Worm (Caenorhabditis elegans): ENCODE data around the gene mcm-3AP.
A peak's percentile ranks its signal among the peaks of the same experiment; 100 is the strongest.

The mcm-3AP gene

ce11 chrIV:7958092-7958491 lies 9.6 kb downstream of the mcm-3AP start:
- TF ChIP-seq lsy-2 (tag; optimal IDR thresholded peaks at IDR 0.05) (no peak), nhr-11 (tag; optimal IDR thresholded peaks at IDR 0.05) (no peak), nhr-6 (tag; optimal IDR thresholded peaks at IDR 0.05) (no peak), ZK546.5 (tag; optimal IDR thresholded peaks at IDR 0.05) (no peak), nhr-10 (tag; optimal IDR thresholded peaks at IDR 0.05) (no peak)

- TF ChIP-seq egl-27 (tag; optimal IDR thresholded peaks at IDR 0.05) (no peak), nhr-6 (tag; optimal IDR thresholded peaks at IDR 0.05) (no peak), crh-2 (tag; optimal IDR thresholded peaks at IDR 0.05) (no peak), elt-3 (tag; optimal IDR thresholded peaks at IDR 0.05) (no peak), F13H6.1 (tag; optimal IDR thresholded peaks at IDR 0.05) (no peak), blmp-1 (tag; optimal IDR thresholded peaks at IDR 0.05; ENCODE audit: insufficient read depth) (no peak)
These were observed 13.4 kb downstream of the mcm-3AP start for ce11 chrIV:7961889-7962342.

ce11 chrIV:7967006-7967405 lies 18.5 kb downstream of the mcm-3AP start, which contains the start of gene F57H12.5:
TSS of gene F57H12.5 (plus strand) at chrIV:7967306.
- TF ChIP-seq egl-27 (tag; optimal IDR thresholded peaks at IDR 0.05) (no peak), zag-1 (tag; optimal IDR thresholded peaks at IDR 0.05) (no peak), fos-1 (tag; optimal IDR thresholded peaks at IDR 0.05) (no peak), lin-13 (GFP tag; optimal IDR thresholded peaks at IDR 0.05) (no peak), sma-3 (GFP tag; optimal IDR thresholded peaks at IDR 0.05) (no peak), R02D3.7 (tag; optimal IDR thresholded peaks at IDR 0.05) (no peak), mab-5 (tag; optimal IDR thresholded peaks at IDR 0.05) (no peak), ztf-1 (GFP tag; conservative IDR thresholded peaks at IDR 0.05) (no peak), elt-1 (tag; optimal IDR thresholded peaks at IDR 0.05) (no peak), lin-11 (tag; optimal IDR thresholded peaks at IDR 0.05) (no peak), snpc-4 (tag; optimal IDR thresholded peaks at IDR 0.05) (no peak), Y55F3AM.14 (GFP tag; optimal IDR thresholded peaks at IDR 0.05) (no peak), unc-55 (GFP tag; optimal IDR thresholded peaks at IDR 0.05) (no peak)

DNA sequence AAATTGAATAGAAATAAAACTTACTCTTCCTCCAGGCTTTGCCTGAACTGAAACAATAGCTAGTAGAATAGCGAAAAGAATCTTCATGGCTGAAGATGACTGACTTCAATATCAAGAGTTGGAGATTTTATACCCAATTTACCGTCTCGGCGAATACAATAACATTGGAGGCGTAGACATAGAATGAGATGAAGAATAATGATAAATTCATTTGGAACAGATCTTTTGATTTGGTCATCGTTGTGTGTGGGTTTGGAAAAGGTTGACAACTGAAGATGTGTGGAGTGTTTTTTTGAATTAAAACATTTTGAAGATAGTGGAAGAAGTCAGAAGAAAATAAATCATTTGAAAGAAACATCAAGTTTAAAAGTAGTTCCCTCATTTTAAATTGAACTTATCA lies 27.7 kb downstream of the mcm-3AP start, which contains the start of gene F57H12.6:
F57H12.6 (minus strand) TSS at position 101 of the 400 bp plus-strand sequence.
- no peak for TF ChIP-seq unc-39 (tag; optimal IDR thresholded peaks at IDR 0.05)
- no peak for TF ChIP-seq nhr-11 (tag; optimal IDR thresholded peaks at IDR 0.05)
- no peak for TF ChIP-seq sem-4 (tag; optimal IDR thresholded peaks at IDR 0.05)
- no peak for TF ChIP-seq nhr-21 (tag; optimal IDR thresholded peaks at IDR 0.05)
- TF ChIP-seq nhr-6 (tag; optimal IDR thresholded peaks at IDR 0.05): no peak
- TF ChIP-seq ama-1 (optimal IDR thresholded peaks at IDR 0.05): no peak
- TF ChIP-seq ZK546.5 (tag; optimal IDR thresholded peaks at IDR 0.05): no peak
- no peak for TF ChIP-seq nhr-10 (tag; optimal IDR thresholded peaks at IDR 0.05)

DNA sequence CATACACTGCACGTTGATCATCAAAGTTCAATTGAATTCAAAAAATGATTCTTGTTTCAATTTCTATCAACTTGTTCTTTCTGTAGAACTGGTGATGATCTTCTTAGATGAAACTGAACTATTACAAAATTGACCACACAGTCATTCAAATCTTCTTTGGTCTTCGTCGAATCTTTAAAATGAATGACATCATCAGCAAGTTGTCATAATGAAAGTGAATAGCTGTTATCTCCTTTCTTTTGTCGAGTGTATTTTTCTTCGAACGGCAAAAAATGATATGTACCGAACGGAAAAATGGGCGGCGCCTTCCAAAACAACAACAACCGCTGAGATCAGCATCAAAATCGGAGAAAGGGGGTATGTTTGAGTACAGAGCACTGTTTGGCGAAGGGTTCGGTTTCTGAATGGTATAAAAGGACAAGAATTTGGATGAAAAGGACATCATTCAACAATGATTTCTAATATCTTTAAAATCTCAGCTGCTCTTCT lies 29.0 kb downstream of the mcm-3AP start, which contains the start of gene ora-1:
ora-1 (plus strand) TSS at position 439 of the 489 bp plus-strand sequence.
- TF ChIP-seq lin-13 (GFP tag; optimal IDR thresholded peaks at IDR 0.05) (no peak), blmp-1 (tag; optimal IDR thresholded peaks at IDR 0.05; ENCODE audit: insufficient read depth) (peak; percentile 78), nhr-12 (tag; optimal IDR thresholded peaks at IDR 0.05) (no peak), nhr-25 (tag; optimal IDR thresholded peaks at IDR 0.05) (peak; percentile 41)

DNA sequence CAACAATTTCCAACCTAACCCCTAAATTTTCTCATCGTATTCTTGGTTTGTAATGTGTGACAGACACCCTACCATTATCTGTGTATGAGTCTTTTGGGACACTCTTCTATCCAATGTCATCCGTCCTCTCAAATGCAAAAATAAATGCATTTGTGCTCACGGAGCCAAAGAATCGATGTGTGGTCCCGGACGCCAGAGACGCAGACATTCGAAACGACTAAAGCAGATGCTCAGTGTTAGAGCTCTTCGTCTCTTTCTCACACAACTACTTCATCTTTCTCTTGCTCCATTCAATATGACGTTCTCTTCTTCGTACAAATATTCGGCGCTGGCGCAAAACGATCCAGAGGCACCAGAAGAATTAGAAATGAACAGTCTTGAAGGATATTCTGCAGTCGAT lies 31.1 kb downstream of the mcm-3AP start, which contains the start of gene unc-24:
unc-24 (plus strand) TSS at position 283 of the 400 bp plus-strand sequence.
- no peak for TF ChIP-seq R02D3.7 (tag; optimal IDR thresholded peaks at IDR 0.05)
- TF ChIP-seq aly-2 (tag; optimal IDR thresholded peaks at IDR 0.05): no peak
- TF ChIP-seq nhr-237 (tag; optimal IDR thresholded peaks at IDR 0.05): no peak
- TF ChIP-seq unc-39 (tag; optimal IDR thresholded peaks at IDR 0.05): no peak
- peak; percentile 17 for TF ChIP-seq zag-1 (tag; optimal IDR thresholded peaks at IDR 0.05)
- TF ChIP-seq mab-5 (tag; optimal IDR thresholded peaks at IDR 0.05): peak; percentile 42
- no peak for TF ChIP-seq nhr-77 (tag; optimal IDR thresholded peaks at IDR 0.05)
- no peak for TF ChIP-seq alr-1 (tag; optimal IDR thresholded peaks at IDR 0.05)
- TF ChIP-seq lin-11 (tag; optimal IDR thresholded peaks at IDR 0.05): no peak
- no peak for TF ChIP-seq peb-1 (tag; optimal IDR thresholded peaks at IDR 0.05)
- TF ChIP-seq nhr-25 (tag; optimal IDR thresholded peaks at IDR 0.05): no peak
- TF ChIP-seq mbf-1 (tag; optimal IDR thresholded peaks at IDR 0.05): no peak
- no peak for TF ChIP-seq nhr-11 (tag; optimal IDR thresholded peaks at IDR 0.05)
- no peak for TF ChIP-seq skn-1 (tag; optimal IDR thresholded peaks at IDR 0.05)
- no peak for TF ChIP-seq ztf-11 (tag; optimal IDR thresholded peaks at IDR 0.05)
- peak; percentile 73 for TF ChIP-seq unc-55 (GFP tag; optimal IDR thresholded peaks at IDR 0.05)
- TF ChIP-seq nhr-10 (tag; optimal IDR thresholded peaks at IDR 0.05): no peak
- TF ChIP-seq ztf-1 (GFP tag; conservative IDR thresholded peaks at IDR 0.05): no peak
- TF ChIP-seq mdl-1 (tag; optimal IDR thresholded peaks at IDR 0.05): no peak
- no peak for TF ChIP-seq nhr-21 (tag; optimal IDR thresholded peaks at IDR 0.05)
- no peak for TF ChIP-seq ceh-82 (tag; optimal IDR thresholded peaks at IDR 0.05)
- TF ChIP-seq Y55F3AM.14 (GFP tag; optimal IDR thresholded peaks at IDR 0.05): no peak
- no peak for TF ChIP-seq fos-1 (tag; optimal IDR thresholded peaks at IDR 0.05)
- TF ChIP-seq ztf-4 (tag; optimal IDR thresholded peaks at IDR 0.05): no peak
- peak; percentile 13 for TF ChIP-seq crh-2 (tag; optimal IDR thresholded peaks at IDR 0.05)
- TF ChIP-seq nhr-23 (tag; optimal IDR thresholded peaks at IDR 0.05): no peak
- TF ChIP-seq elt-3 (tag; optimal IDR thresholded peaks at IDR 0.05): no peak
- TF ChIP-seq C34F6.9 (tag; optimal IDR thresholded peaks at IDR 0.05): peak; percentile 48
- no peak for TF ChIP-seq nhr-129 (tag; optimal IDR thresholded peaks at IDR 0.05)
